Worm (Caenorhabditis elegans): ENCODE data around the gene W07A12.8.

DNA sequence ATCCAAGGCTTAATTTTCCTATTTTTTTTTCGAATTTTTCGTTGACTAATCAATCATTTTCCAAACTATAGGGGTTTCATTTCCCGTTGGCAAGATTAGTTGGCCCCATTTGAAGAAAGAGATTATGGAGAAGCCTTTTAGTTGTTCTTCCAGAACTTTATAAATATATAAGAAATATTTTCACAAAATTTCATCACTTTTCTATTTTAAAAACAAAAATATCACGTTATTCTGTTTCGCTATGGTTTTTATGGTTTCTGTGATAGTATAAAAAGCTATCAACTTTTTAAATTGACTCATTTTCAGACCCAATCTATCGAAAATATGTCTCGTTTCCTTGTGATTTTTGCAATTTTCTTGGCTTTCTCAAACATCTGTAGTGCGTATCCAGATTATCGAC lies 29.7 kb downstream of the W07A12.8 start, which contains the start of gene nlp-78:
- TF ChIP-seq ceh-63 (GFP tag; optimal IDR thresholded peaks at IDR 0.05) (no peak), nhr-28 (tag; optimal IDR thresholded peaks at IDR 0.05) (no peak), ztf-11 (tag; optimal IDR thresholded peaks at IDR 0.05) (no peak), ceh-82 (tag; optimal IDR thresholded peaks at IDR 0.05) (no peak), aha-1 (tag; optimal IDR thresholded peaks at IDR 0.05) (no peak), sox-4 (tag; optimal IDR thresholded peaks at IDR 0.05) (no peak), lsy-2 (tag; optimal IDR thresholded peaks at IDR 0.05) (no peak), grh-1 (GFP tag; IDR thresholded peaks at IDR 0.05) (no peak), fos-1 (tag; optimal IDR thresholded peaks at IDR 0.05) (no peak), dpl-1 (GFP tag; optimal IDR thresholded peaks at IDR 0.05) (no peak), zip-4 (GFP tag; optimal IDR thresholded peaks at IDR 0.05) (no peak), unc-86 (tag; optimal IDR thresholded peaks at IDR 0.05) (no peak), aly-2 (tag; optimal IDR thresholded peaks at IDR 0.05) (no peak)
